Worm (Caenorhabditis elegans): ENCODE measurements around the gene pnn-1.
"Not testable (repeated sequence)": the region's sequence is repeated elsewhere in the genome, so short reads cannot be mapped to it uniquely, and the experiment has no call there.

The pnn-1 gene

ce11 chrV:12967110-12967509 is 3.8 kb upstream of the pnn-1 start, which contains the start of gene R186.3:
TSS of gene R186.3 (minus strand) at chrV:12967210.
- TF ChIP-seq madf-3 (GFP tag; IDR thresholded peaks at IDR 0.05), result no peak
- no peak for TF ChIP-seq sptf-2 (GFP tag; optimal IDR thresholded peaks at IDR 0.05)
- TF ChIP-seq hsf-1 (GFP tag; IDR thresholded peaks at IDR 0.05), result no peak
- TF ChIP-seq hrde-1 (tag; optimal IDR thresholded peaks at IDR 0.05; ENCODE audit: borderline replicate concordance), result no peak
- no peak for TF ChIP-seq unc-130 (GFP tag; optimal IDR thresholded peaks at IDR 0.05)
- no peak for TF ChIP-seq lsl-1 (GFP tag; optimal IDR thresholded peaks at IDR 0.05)
- no peak for TF ChIP-seq hlh-12 (tag; optimal IDR thresholded peaks at IDR 0.05)
- no peak for TF ChIP-seq B0035.1 (tag; optimal IDR thresholded peaks at IDR 0.05)
- TF ChIP-seq ccch-3 (GFP tag; optimal IDR thresholded peaks at IDR 0.05), result no peak
- no peak for TF ChIP-seq snpc-1.3 (tag; optimal IDR thresholded peaks at IDR 0.05; ENCODE audit: insufficient read depth)
- TF ChIP-seq F39B2.1 (GFP tag; IDR thresholded peaks at IDR 0.05), result no peak
- no peak for TF ChIP-seq madf-6 (GFP tag; IDR thresholded peaks at IDR 0.05)
- TF ChIP-seq ceh-58 (GFP tag; IDR thresholded peaks at IDR 0.05), result no peak
- no peak for TF ChIP-seq mcd-1 (GFP tag; IDR thresholded peaks at IDR 0.05)
- TF ChIP-seq F57A8.1 (GFP tag; optimal IDR thresholded peaks at IDR 0.05), result no peak
- TF ChIP-seq rec-8 (tag; optimal IDR thresholded peaks at IDR 0.05), result no peak
- TF ChIP-seq ceh-100 (GFP tag; IDR thresholded peaks at IDR 0.05), result no peak
- no peak for TF ChIP-seq K12H6.12 (tag; optimal IDR thresholded peaks at IDR 0.05)
- TF ChIP-seq mes-4 (tag; optimal IDR thresholded peaks at IDR 0.05), result no peak
- no peak for TF ChIP-seq nhr-90 (tag; optimal IDR thresholded peaks at IDR 0.05)

ce11 chrV:12967925-12968327 is 3.0 kb upstream of the pnn-1 start, which contains the start of gene R186.8:
TSS of gene R186.8 (minus strand) at chrV:12967982.
- TF ChIP-seq K12H6.12 (tag; optimal IDR thresholded peaks at IDR 0.05) (peak; percentile 67), rcor-1 (GFP tag; IDR thresholded peaks at IDR 0.05) (peak; percentile 81), nfyb-1 (GFP tag; IDR thresholded peaks at IDR 0.05) (peak; percentile 86), B0019.2 (GFP tag; conservative IDR thresholded peaks at IDR 0.05) (peak; percentile 63; the same call in 1 of the 2 replicates), Y67H2A.10 (GFP tag; conservative IDR thresholded peaks at IDR 0.05) (peak; percentile 68; the same call in 1 of the 2 replicates), lin-54 (GFP tag; optimal IDR thresholded peaks at IDR 0.05) (peak; percentile 66), B0336.3 (GFP tag; IDR thresholded peaks at IDR 0.05) (peak; percentile 76; the same call in 1 of the 2 replicates), madf-10 (tag; optimal IDR thresholded peaks at IDR 0.05) (peak; percentile 15), C06A6.2 (GFP tag; conservative IDR thresholded peaks at IDR 0.05) (peak; percentile 40; the same call in 1 of the 2 replicates), somi-1 (GFP tag; optimal IDR thresholded peaks at IDR 0.05) (peak; percentile 63), cebp-1 (GFP tag; IDR thresholded peaks at IDR 0.05) (peak; percentile 57; the same call in 1 of the 2 replicates), cebp-1 (tag; optimal IDR thresholded peaks at IDR 0.05) (peak; percentile 58), egl-18 (GFP tag; IDR thresholded peaks at IDR 0.05) (0 out of 2 replicates have a peak, but pooled peaks have one; percentile 56), tlf-1 (GFP tag; optimal IDR thresholded peaks at IDR 0.05) (peak; percentile 57), Y53G8AR.9 (GFP tag; conservative IDR thresholded peaks at IDR 0.05) (peak; percentile 70), pbrm-1 (GFP tag; IDR thresholded peaks at IDR 0.05) (peak; percentile 89), ceh-91 (GFP tag; IDR thresholded peaks at IDR 0.05) (peak; percentile 89), nhr-80 (tag; optimal IDR thresholded peaks at IDR 0.05) (peak; percentile 68), snpc-4 (tag; optimal IDR thresholded peaks at IDR 0.05) (peak in 2 of 4 experiments; percentile 58 to 64), let-607 (tag; optimal IDR thresholded peaks at IDR 0.05) (peak; percentile 91 to 94), mcd-1 (GFP tag; IDR thresholded peaks at IDR 0.05) (peak; percentile 98), tbp1 (GFP tag; optimal IDR thresholded peaks at IDR 0.05) (peak; percentile 60), attf-6 (GFP tag; IDR thresholded peaks at IDR 0.05) (peak; percentile 29; the same call in 1 of the 2 replicates), ceh-100 (GFP tag; IDR thresholded peaks at IDR 0.05) (peak; percentile 72), K11D2.4 (GFP tag; IDR thresholded peaks at IDR 0.05) (peak; percentile 91), Y95B8A.8 (GFP tag; IDR thresholded peaks at IDR 0.05) (peak; percentile 66; the same call in 1 of the 2 replicates), dox-1 (GFP tag; IDR thresholded peaks at IDR 0.05) (peak; percentile 97), ztf-3 (GFP tag; optimal IDR thresholded peaks at IDR 0.05) (peak; percentile 23), ceh-27 (GFP tag; optimal IDR thresholded peaks at IDR 0.05) (peak; percentile 40)
- TF ChIP-seq snpc-4 (GFP tag; optimal IDR thresholded peaks at IDR 0.05), result not testable (repeated sequence)
